Worm (Caenorhabditis elegans) whole organism, L2 larva: ENCODE data around the gene C17C3.9.

Experiments used
- ZK546.5 ChIP-seq: sonication (generic microtip); optimal IDR thresholded peaks from 2 replicates; lab custom pipeline; 2017; ENCODE audit warnings: missing biosample characterization, missing genetic modification characterization
- ama-1 ChIP-seq: fragments of 150-350 bp; optimal IDR thresholded peaks from 2 replicates; lab custom pipeline; 2018; ENCODE audit warnings: inconsistent platforms
- dmd-4 ChIP-seq: sonication (generic microtip); optimal IDR thresholded peaks from 2 replicates; lab custom pipeline; 2017; ENCODE audit warnings: missing biosample characterization, missing genetic modification characterization
- elt-3 ChIP-seq: sonication (generic microtip); optimal IDR thresholded peaks from 2 replicates; lab custom pipeline; 2017; ENCODE audit warnings: missing biosample characterization, missing genetic modification characterization
- fos-1 ChIP-seq: fragments of 150-350 bp; optimal IDR thresholded peaks from 2 replicates; lab custom pipeline; 2014; ENCODE audit warnings: missing biosample characterization, missing genetic modification characterization
- nhr-11 ChIP-seq: fragments of 150-350 bp; optimal IDR thresholded peaks from 2 replicates; lab custom pipeline; 2014; ENCODE audit warnings: missing biosample characterization, missing genetic modification characterization
- nhr-129 ChIP-seq: fragments of 150-350 bp; optimal IDR thresholded peaks from 2 replicates; lab custom pipeline; 2014; ENCODE audit warnings: missing biosample characterization, missing genetic modification characterization
- peb-1 ChIP-seq: fragments of 150-350 bp; optimal IDR thresholded peaks from 2 replicates; lab custom pipeline; 2014; ENCODE audit warnings: missing biosample characterization, missing genetic modification characterization
- snpc-4 ChIP-seq: fragments of 150-350 bp; optimal IDR thresholded peaks from 2 replicates; lab custom pipeline; 2014; ENCODE audit warnings: missing biosample characterization, missing genetic modification characterization
- unc-39 ChIP-seq: fragments of 150-350 bp; optimal IDR thresholded peaks from 2 replicates; lab custom pipeline; 2014; ENCODE audit warnings: missing biosample characterization, missing genetic modification characterization
- unc-62 ChIP-seq: fragments of 150-350 bp; optimal IDR thresholded peaks from 2 replicates; lab custom pipeline; 2014; ENCODE audit warnings: missing biosample characterization, missing genetic modification reagents, missing genetic modification characterization
- ztf-11 ChIP-seq: sonication (generic microtip); optimal IDR thresholded peaks from 2 replicates; lab custom pipeline; 2017; ENCODE audit warnings: missing biosample characterization, missing genetic modification characterization

ce11 chrII:5521411-5521810, 10.7 kb downstream of the C17C3.9 start, which contains the start of gene ZK177.12:
- no peak for TF ChIP-seq ztf-11 (tag; lab: Kevin White, UChicago)
- no peak for TF ChIP-seq nhr-129 (tag; lab: Kevin White, UChicago)
- no peak for TF ChIP-seq unc-39 (tag; lab: Kevin White, UChicago)
- TF ChIP-seq fos-1 (tag; lab: Kevin White, UChicago) = no peak
- no peak for TF ChIP-seq unc-62 (GFP tag; lab: Kevin White, UChicago)
- no peak for TF ChIP-seq ama-1 (lab: Kevin White, UChicago)
- no peak for TF ChIP-seq ZK546.5 (tag; lab: Kevin White, UChicago)
- no peak for TF ChIP-seq elt-3 (tag; lab: Kevin White, UChicago)
- TF ChIP-seq dmd-4 (tag; lab: Kevin White, UChicago) = no peak
- no peak for TF ChIP-seq snpc-4 (tag; lab: Kevin White, UChicago)
- TF ChIP-seq peb-1 (tag; lab: Kevin White, UChicago) = no peak
- no peak for TF ChIP-seq nhr-11 (tag; lab: Kevin White, UChicago)
